Worm (Caenorhabditis elegans) whole organism, L2 larva: ENCODE data around the gene K07H8.8.

ENCODE experiments used
- F13H6.1 ChIP-seq: sonication (generic microtip); optimal IDR thresholded peaks from 2 replicates; lab custom pipeline; 2016; ENCODE audit warnings: missing genetic modification characterization, missing compliant biosample characterization
- R02D3.7 ChIP-seq: fragments of 150-350 bp; optimal IDR thresholded peaks from 2 replicates; lab custom pipeline; 2014; ENCODE audit warnings: missing biosample characterization, missing genetic modification characterization
- ceh-16 ChIP-seq: fragments of 150-350 bp; optimal IDR thresholded peaks from 2 replicates; lab custom pipeline; 2014; ENCODE audit warnings: missing biosample characterization, missing genetic modification characterization
- dmd-4 ChIP-seq: sonication (generic microtip); optimal IDR thresholded peaks from 2 replicates; lab custom pipeline; 2017; ENCODE audit warnings: missing biosample characterization, missing genetic modification characterization
- elt-1 ChIP-seq: fragments of 150-350 bp; optimal IDR thresholded peaks from 2 replicates; lab custom pipeline; 2014; ENCODE audit warnings: missing biosample characterization, missing genetic modification characterization
- fos-1 ChIP-seq: fragments of 150-350 bp; optimal IDR thresholded peaks from 2 replicates; lab custom pipeline; 2014; ENCODE audit warnings: missing biosample characterization, missing genetic modification characterization
- lin-39 ChIP-seq: fragments of 150-350 bp; optimal IDR thresholded peaks from 2 replicates; lab custom pipeline; 2014; ENCODE audit warnings: missing biosample characterization, missing genetic modification reagents, missing genetic modification characterization
- lsy-2 ChIP-seq, 2 experiments: fragments of 150-350 bp in 1 of 2; sonication (generic microtip) in 1 of 2; optimal IDR thresholded peaks; 2 replicates each; lab custom pipeline; 2014 to 2017; ENCODE audit warnings: missing biosample characterization in 2 of 2, missing genetic modification characterization in 2 of 2
- nhr-10 ChIP-seq: sonication (generic microtip); optimal IDR thresholded peaks from 2 replicates; lab custom pipeline; 2017; ENCODE audit warnings: missing biosample characterization, missing genetic modification characterization
- nhr-11 ChIP-seq: fragments of 150-350 bp; optimal IDR thresholded peaks from 2 replicates; lab custom pipeline; 2014; ENCODE audit warnings: missing biosample characterization, missing genetic modification characterization
- nhr-12 ChIP-seq: fragments of 150-350 bp; optimal IDR thresholded peaks from 2 replicates; lab custom pipeline; 2014; ENCODE audit warnings: missing biosample characterization, missing genetic modification characterization
- nhr-237 ChIP-seq: fragments of 150-350 bp; optimal IDR thresholded peaks from 2 replicates; lab custom pipeline; 2014; ENCODE audit warnings: missing biosample characterization, missing genetic modification characterization
- snpc-4 ChIP-seq: fragments of 150-350 bp; optimal IDR thresholded peaks from 2 replicates; lab custom pipeline; 2014; ENCODE audit warnings: missing biosample characterization, missing genetic modification characterization

DNA sequence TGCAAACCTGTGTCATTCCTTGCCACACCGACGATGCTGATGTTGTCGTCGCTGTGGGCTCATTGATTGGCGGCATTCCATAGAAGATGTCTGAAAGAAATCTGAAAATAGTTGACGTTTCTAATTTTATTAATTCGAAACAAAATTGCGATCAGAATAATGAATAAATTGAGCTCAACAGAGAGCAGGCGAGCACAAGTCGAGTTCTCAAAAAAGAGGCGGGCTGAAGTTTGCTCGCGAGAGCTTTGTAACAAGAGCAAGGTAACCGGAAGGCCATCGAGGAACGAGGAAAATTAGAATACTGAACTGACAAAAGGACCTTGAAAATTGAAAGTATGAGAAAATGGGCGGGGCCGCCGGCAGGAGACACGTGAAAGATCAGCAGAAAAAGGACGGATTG is 31.7 kb downstream of the K07H8.8 start, which contains the start of gene nhr-66:
- TF ChIP-seq nhr-12 (no peak), lin-39 (tag; lab: Kevin White, UChicago) (no peak), R02D3.7 (tag; lab: Kevin White, UChicago) (no peak), nhr-11 (tag; lab: Kevin White, UChicago) (no peak), snpc-4 (tag; lab: Kevin White, UChicago) (no peak), nhr-10 (tag; lab: Kevin White, UChicago) (no peak), nhr-237 (no peak), F13H6.1 (no peak), ceh-16 (no peak), elt-1 (tag; lab: Kevin White, UChicago) (no peak), fos-1 (tag; lab: Kevin White, UChicago) (no peak), dmd-4 (tag; lab: Kevin White, UChicago) (no peak), lsy-2 (tag; optimal IDR thresholded peaks at IDR 0.05; lab: Kevin White, UChicago) (no peak)
